Fruit fly (Drosophila melanogaster) whole organism, embryonic: Measurements from ENCODE around the gene Cpsf100.

ENCODE experiments used
- Blimp-1 ChIP-seq: fragments of 200-800 bp; sonication (Bioruptor generic); optimal IDR thresholded peaks from 3 replicates; lab custom pipeline; 2018; ENCODE audit warnings: missing biosample characterization, missing genetic modification characterization, mild to moderate bottlenecking, moderate library complexity, missing genetic modification reagents
- CG10979 ChIP-seq: fragments of 200-800 bp; sonication (Bioruptor generic); optimal IDR thresholded peaks from 2 replicates; lab custom pipeline; 2018; ENCODE audit warnings: missing biosample characterization, mild to moderate bottlenecking, missing genetic modification characterization, moderate library complexity
- CG11093 ChIP-seq: fragments of 200-800 bp; sonication (Bioruptor generic); IDR thresholded peaks from 3 replicates; pipeline ENCODE4 v1.3.6; 2022; ENCODE audit warnings: missing biosample characterization, missing genetic modification characterization
- CG11560 ChIP-seq: fragments of 200-800 bp; sonication (Bioruptor generic); IDR thresholded peaks from 3 replicates; pipeline ENCODE4 v1.3.6; 2022; ENCODE audit warnings: missing biosample characterization, missing genetic modification characterization
- CG11695 ChIP-seq: fragments of 200-800 bp; sonication (Bioruptor generic); IDR thresholded peaks from 3 replicates; pipeline ENCODE4 v1.3.6; 2022; ENCODE audit warnings: missing biosample characterization, missing genetic modification characterization
- CG1233 ChIP-seq: fragments of 200-800 bp; sonication (Bioruptor generic); optimal IDR thresholded peaks from 4 replicates; lab custom pipeline; 2018; ENCODE audit warnings: missing biosample characterization, mild to moderate bottlenecking, missing genetic modification characterization
- CG13894 ChIP-seq: fragments of 200-800 bp; sonication (Bioruptor generic); optimal IDR thresholded peaks from 3 replicates; lab custom pipeline; 2018; ENCODE audit warnings: missing biosample characterization, mild to moderate bottlenecking, missing genetic modification characterization, moderate library complexity
- CG14667 ChIP-seq: fragments of 200-800 bp; sonication (Bioruptor generic); IDR thresholded peaks from 2 replicates; pipeline ENCODE4 v1.3.6; 2022; ENCODE audit warnings: missing biosample characterization, missing genetic modification characterization
- CG14965 ChIP-seq: fragments of 200-800 bp; sonication (Bioruptor generic); optimal IDR thresholded peaks from 2 replicates; lab custom pipeline; 2016; ENCODE audit warnings: missing biosample characterization, missing genetic modification characterization, borderline replicate concordance
- CG1603 ChIP-seq: fragments of 200-800 bp; sonication (Bioruptor generic); optimal IDR thresholded peaks from 2 replicates; lab custom pipeline; 2019; ENCODE audit warnings: missing biosample characterization, mild to moderate bottlenecking, missing genetic modification characterization, moderate library complexity
- CG16815 ChIP-seq: fragments of 200-800 bp; sonication (Bioruptor generic); optimal IDR thresholded peaks from 3 replicates; lab custom pipeline; 2017; ENCODE audit warnings: missing biosample characterization, mild to moderate bottlenecking, missing genetic modification characterization
- CG17328 ChIP-seq: fragments of 200-800 bp; sonication (Bioruptor generic); IDR thresholded peaks from 2 replicates; pipeline ENCODE4 v1.3.6; 2022; ENCODE audit warnings: missing biosample characterization, missing genetic modification characterization
- CG17829 ChIP-seq: fragments of 200-800 bp; optimal IDR thresholded peaks from 2 replicates; lab custom pipeline; 2019; ENCODE audit warnings: missing biosample characterization, mild to moderate bottlenecking, missing genetic modification characterization, moderate library complexity
- CG18011 ChIP-seq: fragments of 200-800 bp; sonication (Bioruptor generic); optimal IDR thresholded peaks from 2 replicates; lab custom pipeline; 2017; ENCODE audit warnings: missing biosample characterization, missing genetic modification characterization, mild to moderate bottlenecking, moderate library complexity, missing genotype
- CG18599 ChIP-seq: fragments of 200-800 bp; sonication (Bioruptor generic); optimal IDR thresholded peaks from 3 replicates; lab custom pipeline; 2017; ENCODE audit warnings: missing biosample characterization, missing genetic modification characterization, mild to moderate bottlenecking, moderate library complexity, missing genetic modification reagents
- CG2712 ChIP-seq: fragments of 200-800 bp; optimal IDR thresholded peaks from 3 replicates; lab custom pipeline; 2019; ENCODE audit warnings: missing biosample characterization, mild to moderate bottlenecking, missing genetic modification characterization, moderate library complexity
- CG33213 ChIP-seq: fragments of 200-800 bp; sonication (Bioruptor generic); optimal IDR thresholded peaks from 3 replicates; lab custom pipeline; 2016; ENCODE audit warnings: missing biosample characterization, missing genetic modification characterization
- CG34422 ChIP-seq: fragments of 200-800 bp; sonication (Bioruptor generic); IDR thresholded peaks from 3 replicates; pipeline ENCODE4 v1.3.6; 2022; ENCODE audit warnings: missing biosample characterization, missing genetic modification characterization
- CG4328 ChIP-seq: fragments of 200-800 bp; sonication (Bioruptor generic); optimal IDR thresholded peaks from 3 replicates; lab custom pipeline; 2017; ENCODE audit warnings: missing biosample characterization, missing genetic modification reagents, missing genetic modification characterization
- CG4820 ChIP-seq: fragments of 200-800 bp; sonication (Bioruptor generic); optimal IDR thresholded peaks from 3 replicates; lab custom pipeline; 2016; ENCODE audit warnings: missing biosample characterization, missing genetic modification characterization
- CG4854 ChIP-seq: fragments of 200-800 bp; sonication (Bioruptor generic); optimal IDR thresholded peaks from 2 replicates; lab custom pipeline; 2016; ENCODE audit warnings: missing biosample characterization, missing genetic modification characterization, inconsistent platforms
- CG5180 ChIP-seq: fragments of 200-800 bp; sonication (Bioruptor generic); optimal IDR thresholded peaks from 3 replicates; lab custom pipeline; 2017; ENCODE audit warnings: missing biosample characterization, missing genetic modification characterization, mild to moderate bottlenecking, moderate library complexity, missing genetic modification reagents
- CG8089 ChIP-seq: fragments of 200-800 bp; sonication (Bioruptor generic); optimal IDR thresholded peaks from 3 replicates; lab custom pipeline; 2016; ENCODE audit warnings: missing biosample characterization, missing genetic modification characterization
- Doc3 ChIP-seq: fragments of 200-800 bp; sonication (Bioruptor generic); IDR thresholded peaks from 3 replicates; pipeline ENCODE4 v1.3.6; 2022; ENCODE audit warnings: missing biosample characterization, missing genetic modification characterization; ENCODE audit not compliant: partially characterized antibody
- Fer1 ChIP-seq: fragments of 200-800 bp; sonication (Bioruptor generic); optimal IDR thresholded peaks from 2 replicates; lab custom pipeline; 2017; ENCODE audit warnings: missing biosample characterization, mild to moderate bottlenecking, missing genetic modification characterization
- HHEX ChIP-seq: fragments of 200-800 bp; sonication (Bioruptor generic); optimal IDR thresholded peaks from 3 replicates; lab custom pipeline; 2017; ENCODE audit warnings: missing biosample characterization, mild to moderate bottlenecking, missing genetic modification characterization, missing genetic modification reagents
- NC2β ChIP-seq: fragments of 200-800 bp; sonication (Bioruptor generic); optimal IDR thresholded peaks from 2 replicates; lab custom pipeline; 2016; ENCODE audit warnings: missing biosample characterization, missing genetic modification characterization
- Oaz ChIP-seq: fragments of 200-800 bp; sonication (Bioruptor generic); IDR thresholded peaks from 2 replicates; pipeline ENCODE4 v1.3.6; 2022; ENCODE audit warnings: missing biosample characterization, missing genetic modification characterization
- Pdp1 ChIP-seq, 2 experiments: fragments of 200-800 bp; sonication (Bioruptor generic); optimal IDR thresholded peaks; 3 replicates each; lab custom pipeline; 2016; ENCODE audit warnings: missing biosample characterization in 2 of 2, missing genetic modification characterization in 2 of 2, mild to moderate bottlenecking in 1 of 2, moderate library complexity in 1 of 2
- ato ChIP-seq: fragments of 200-800 bp; sonication (Bioruptor generic); IDR thresholded peaks from 2 replicates; pipeline ENCODE4 v1.3.6; 2022; ENCODE audit warnings: missing biosample characterization, missing genetic modification characterization; ENCODE audit not compliant: partially characterized antibody
- az2 ChIP-seq: fragments of 200-800 bp; sonication (Bioruptor generic); optimal IDR thresholded peaks from 3 replicates; lab custom pipeline; 2016; ENCODE audit warnings: missing biosample characterization, missing genetic modification characterization
- bsh ChIP-seq, 2 experiments: fragments of 200-800 bp; sonication (Bioruptor generic); optimal IDR thresholded peaks; 2 replicates each; lab custom pipeline; 2017 to 2018; ENCODE audit warnings: mild to moderate bottlenecking in 2 of 2, missing biosample characterization in 2 of 2, missing genetic modification characterization in 2 of 2, moderate library complexity in 1 of 2
- cato ChIP-seq: fragments of 200-800 bp; sonication (Bioruptor generic); optimal IDR thresholded peaks from 2 replicates; lab custom pipeline; 2016; ENCODE audit warnings: missing biosample characterization, missing genetic modification characterization, borderline replicate concordance
- chm ChIP-seq: fragments of 200-800 bp; sonication (Bioruptor generic); IDR thresholded peaks from 2 replicates; pipeline ENCODE4 v1.3.6; 2022; ENCODE audit warnings: missing biosample characterization, missing genetic modification characterization
- esg ChIP-seq: fragments of 200-800 bp; sonication (Bioruptor generic); conservative IDR thresholded peaks from 2 replicates; pipeline ENCODE4 v1.3.6; 2022; ENCODE audit warnings: missing biosample characterization, missing genetic modification characterization
- fd3F ChIP-seq: fragments of 200-800 bp; sonication (Bioruptor generic); optimal IDR thresholded peaks from 2 replicates; lab custom pipeline; 2018; ENCODE audit warnings: missing biosample characterization, mild to moderate bottlenecking, missing genetic modification characterization, moderate library complexity
- grau ChIP-seq: fragments of 200-800 bp; optimal IDR thresholded peaks from 3 replicates; lab custom pipeline; 2019; ENCODE audit warnings: missing biosample characterization, mild to moderate bottlenecking, missing genetic modification characterization, moderate library complexity
- gt ChIP-seq: fragments of 200-800 bp; sonication (Bioruptor generic); IDR thresholded peaks from 2 replicates; pipeline ENCODE4 v1.3.6; 2022; ENCODE audit warnings: missing biosample characterization, missing genetic modification characterization
- h ChIP-seq: fragments of >200 bp; optimal IDR thresholded peaks from 2 replicates; lab custom pipeline; 2017
- her ChIP-seq: fragments of 200-800 bp; sonication (Bioruptor generic); optimal IDR thresholded peaks from 2 replicates; lab custom pipeline; 2016; ENCODE audit warnings: missing biosample characterization, missing genetic modification characterization
- ind ChIP-seq: fragments of 200-800 bp; sonication (Bioruptor generic); optimal IDR thresholded peaks from 3 replicates; lab custom pipeline; 2016; ENCODE audit warnings: missing biosample characterization, missing genetic modification characterization
- klu ChIP-seq: fragments of 200-800 bp; sonication (Bioruptor generic); IDR thresholded peaks from 2 replicates; pipeline ENCODE4 v1.3.6; 2022; ENCODE audit warnings: missing biosample characterization, missing genetic modification characterization
- nau ChIP-seq: fragments of 200-800 bp; sonication (Bioruptor generic); optimal IDR thresholded peaks from 3 replicates; lab custom pipeline; 2017; ENCODE audit warnings: missing biosample characterization, mild to moderate bottlenecking, missing genetic modification characterization, missing genetic modification reagents
- pfk ChIP-seq: fragments of 200-800 bp; sonication (Bioruptor generic); optimal IDR thresholded peaks from 2 replicates; lab custom pipeline; 2018; ENCODE audit warnings: missing biosample characterization, mild to moderate bottlenecking, missing genetic modification characterization, moderate library complexity
- pnt ChIP-seq: fragments of 200-800 bp; sonication (Bioruptor generic); optimal IDR thresholded peaks from 3 replicates; lab custom pipeline; 2016; ENCODE audit warnings: missing biosample characterization, missing genetic modification characterization
- scrt ChIP-seq: fragments of 200-800 bp; sonication (Bioruptor generic); optimal IDR thresholded peaks from 2 replicates; lab custom pipeline; 2018; ENCODE audit warnings: missing biosample characterization, mild to moderate bottlenecking, missing genetic modification characterization, moderate library complexity
- sens ChIP-seq: fragments of 200-800 bp; sonication (Bioruptor generic); peaks from one replicate; lab custom pipeline; 2016; ENCODE audit warnings: missing biosample characterization, missing genetic modification characterization
- toy ChIP-seq: fragments of 200-800 bp; sonication (Bioruptor generic); IDR thresholded peaks from 2 replicates; pipeline ENCODE4 v1.3.6; 2022; ENCODE audit warnings: missing biosample characterization, missing genetic modification characterization
- ttk ChIP-seq: fragments of 200-800 bp; sonication (Bioruptor generic); IDR thresholded peaks from 2 replicates; pipeline ENCODE4 v2.1.2; 2022; ENCODE audit warnings: missing biosample characterization, missing genetic modification characterization

Cpsf100 gene

dm6 chr3R:29040526-29041195 is 6.3 kb downstream of the Cpsf100 start:
- TF ChIP-seq Pdp1 (GFP tag; optimal IDR thresholded peaks at IDR 0.05; lab: Kevin White, UChicago) (peak in 1 of 2 experiments; percentile 12), CG4328 (peak; percentile 48), gt (GFP tag; lab: Robert Waterston, UW) (no peak), fd3F (peak; percentile 57), nau (no peak), ttk (GFP tag; lab: Robert Waterston, UW) (peak; percentile 47; the same call in 1 of the 2 replicates), CG16815 (GFP tag; lab: Kevin White, UChicago) (peak; percentile 22), CG4854 (GFP tag; lab: Kevin White, UChicago) (peak; percentile 18), CG10979 (tag; lab: Kevin White, UChicago) (peak; percentile 60), CG33213 (no peak), CG11560 (tag; lab: Robert Waterston, UW) (no peak), CG34422 (GFP tag; lab: Robert Waterston, UW) (no peak; the same call in 2 of the 3 replicates), grau (tag; lab: Kevin White, UChicago) (peak; percentile 82), chm (GFP tag; lab: Robert Waterston, UW) (no peak), CG11695 (GFP tag; lab: Robert Waterston, UW) (peak; percentile 86), HHEX (peak; percentile 64), bsh (GFP tag; optimal IDR thresholded peaks at IDR 0.05; lab: Kevin White, UChicago) (peak; percentile 46 to 59), CG17829 (tag; lab: Kevin White, UChicago) (peak; percentile 80), ind (GFP tag; lab: Kevin White, UChicago) (peak; percentile 76), sens (GFP tag; lab: Kevin White, UChicago) (peak; percentile 78), CG18599 (GFP tag; lab: Kevin White, UChicago) (no peak), Doc3 (GFP tag; lab: Robert Waterston, UW) (no peak), Blimp-1 (no peak), CG14667 (GFP tag; lab: Robert Waterston, UW) (no peak), toy (GFP tag; lab: Robert Waterston, UW) (0 out of 2 replicates have a peak, but pooled peaks have one; percentile 9), pfk (GFP tag; lab: Kevin White, UChicago) (no peak), CG8089 (GFP tag; lab: Kevin White, UChicago) (no peak), her (peak; percentile 28), CG2712 (tag; lab: Kevin White, UChicago) (peak; percentile 76), az2 (peak; percentile 70), CG14965 (GFP tag; lab: Kevin White, UChicago) (no peak), CG11093 (GFP tag; lab: Robert Waterston, UW) (peak; percentile 51; the same call in 1 of the 3 replicates), CG5180 (GFP tag; lab: Kevin White, UChicago) (no peak), CG13894 (no peak), klu (GFP tag; lab: Robert Waterston, UW) (0 out of 2 replicates have a peak, but pooled peaks have one; percentile 13), CG17328 (0 out of 2 replicates have a peak, but pooled peaks have one; percentile 28), ato (GFP tag; lab: Robert Waterston, UW) (no peak), CG1603 (no peak), CG1233 (GFP tag; lab: Kevin White, UChicago) (peak; percentile 51), cato (GFP tag; lab: Kevin White, UChicago) (peak; percentile 25), CG18011 (GFP tag; lab: Kevin White, UChicago) (peak; percentile 17), Oaz (GFP tag; lab: Robert Waterston, UW) (0 out of 2 replicates have a peak, but pooled peaks have one; percentile 31), pnt (GFP tag; lab: Kevin White, UChicago) (peak; percentile 10), CG4820 (peak; percentile 58), scrt (GFP tag; lab: Kevin White, UChicago) (peak; percentile 48), NC2β (GFP tag; lab: Kevin White, UChicago) (no peak), h (lab: Kevin White, UChicago) (no peak), esg (GFP tag; lab: Robert Waterston, UW) (peak; percentile 54), Fer1 (GFP tag; lab: Kevin White, UChicago) (peak; percentile 76)
